Fruit fly (Drosophila melanogaster) whole organism, larva: ENCODE measurements around the gene CG4669.

Experiments
- noc ChIP-seq: fragments of 200-800 bp; sonication (Bioruptor generic); optimal IDR thresholded peaks from 3 replicates; lab custom pipeline; 2019; ENCODE audit warnings: missing biosample characterization, mild to moderate bottlenecking, missing genetic modification characterization, moderate library complexity

CG4669 gene

dm6 chr3L:5234183-5234582, at the start of gene CG4669:
Gene CG4669, plus strand, starts transcription at chr3L:5234483.
- no peak for TF ChIP-seq noc (tag; lab: Kevin White, UChicago)

DNA sequence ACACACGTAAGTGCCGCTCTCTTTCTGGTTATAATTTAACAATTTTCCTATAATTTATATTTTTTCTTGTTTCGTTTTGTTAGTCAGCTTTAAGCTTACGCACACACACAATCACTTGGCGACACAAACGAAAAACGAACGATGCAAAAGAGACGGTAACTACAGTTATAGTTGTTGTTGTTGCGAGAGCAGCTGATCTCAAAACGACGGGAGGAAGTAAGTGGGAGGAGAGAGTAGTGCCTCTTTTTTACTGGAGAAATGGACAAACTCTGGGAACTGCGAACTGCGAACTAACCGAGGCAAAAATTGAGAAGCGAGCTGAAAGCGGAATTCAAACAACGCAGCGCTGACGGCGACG, 49.8 kb upstream of the CG4669 start:
- no peak for TF ChIP-seq noc (tag; lab: Kevin White, UChicago)

dm6 chr3L:5184860-5185639, 49.2 kb upstream of the CG4669 start:
- peak; percentile 63 for TF ChIP-seq noc (tag; lab: Kevin White, UChicago)

dm6 chr3L:5186807-5187571, 47.3 kb upstream of the CG4669 start:
- TF ChIP-seq noc (tag; lab: Kevin White, UChicago), result peak; percentile 88

DNA sequence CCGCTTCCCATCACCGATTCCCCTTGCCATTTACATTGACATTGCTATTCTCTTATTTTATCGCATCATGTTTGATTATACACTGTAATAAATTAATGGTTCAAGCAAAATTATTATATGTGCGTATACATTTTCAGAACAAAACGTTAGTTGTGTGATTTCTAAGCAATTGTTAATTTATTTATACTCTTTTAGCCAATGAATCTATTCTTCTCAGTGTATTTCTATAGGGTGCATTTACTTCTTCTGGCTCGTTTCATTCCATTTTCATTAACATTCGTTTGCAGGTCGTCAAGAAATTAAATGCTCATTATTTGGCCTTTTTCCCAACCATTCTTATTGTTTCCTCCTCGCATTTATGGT, 46.7 kb upstream of the CG4669 start:
- no peak for TF ChIP-seq noc (tag; lab: Kevin White, UChicago)

dm6 chr3L:5188402-5188801, 45.9 kb upstream of the CG4669 start:
- peak; percentile 51 for TF ChIP-seq noc (tag; lab: Kevin White, UChicago)

DNA sequence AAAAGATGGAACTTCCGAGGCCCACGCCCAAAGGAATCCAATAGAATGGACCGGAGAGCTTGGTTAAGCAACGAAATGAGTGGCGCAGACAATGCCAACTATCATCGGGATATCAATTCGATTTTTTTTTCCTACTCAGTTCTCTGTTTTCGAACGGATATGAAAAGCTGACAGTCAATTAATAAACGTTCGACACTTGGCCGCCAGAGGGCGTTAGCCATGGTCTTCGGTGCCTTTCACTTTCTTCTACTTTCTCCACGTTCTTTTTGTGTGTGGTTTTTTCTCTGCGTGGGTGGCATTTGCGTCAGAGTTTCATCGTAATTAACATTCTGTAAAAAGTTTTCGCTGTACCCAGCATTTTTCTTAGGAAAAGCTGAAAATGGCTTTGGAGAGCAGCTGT, 32.5 kb upstream of the CG4669 start:
- no peak for TF ChIP-seq noc (tag; lab: Kevin White, UChicago)

DNA sequence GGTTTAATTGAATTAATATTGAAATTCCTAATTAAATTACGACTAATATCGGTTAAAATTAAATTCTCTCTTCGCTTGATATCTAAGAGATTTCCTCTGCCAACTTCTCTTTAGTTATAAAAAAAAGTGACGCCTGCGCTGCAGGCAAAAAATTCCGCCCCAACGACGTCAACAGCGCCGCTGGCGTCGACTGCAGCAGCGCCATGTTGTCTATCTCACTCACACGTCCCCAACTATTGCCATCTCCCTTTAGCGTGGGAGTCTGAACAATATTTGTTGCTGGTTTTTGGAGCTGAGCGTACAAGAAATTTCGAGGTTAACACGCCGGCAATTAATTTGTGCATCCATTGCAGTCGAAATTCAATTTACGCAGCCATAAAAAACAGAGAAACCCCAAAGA, 28.1 kb upstream of the CG4669 start:
- TF ChIP-seq noc (tag; lab: Kevin White, UChicago), result no peak

DNA sequence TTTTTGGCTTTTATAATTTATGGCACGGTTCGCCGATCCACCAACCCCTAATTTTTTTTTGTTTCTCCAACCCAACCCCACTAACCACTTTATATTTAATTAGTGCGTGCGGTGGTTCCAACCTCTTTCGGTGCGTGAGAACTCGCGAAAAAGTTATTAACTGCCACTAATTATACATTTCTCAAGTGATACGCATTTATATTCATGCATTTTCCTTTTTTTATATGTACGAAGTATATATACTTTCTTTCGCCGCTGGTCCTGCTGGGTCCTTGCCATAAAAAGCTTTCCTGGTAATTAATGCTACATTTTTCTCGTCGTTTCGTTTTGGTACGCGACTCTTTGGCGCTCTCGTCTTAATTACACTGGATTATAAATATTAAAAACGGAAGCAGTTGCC, 4.3 kb upstream of the CG4669 start:
- TF ChIP-seq noc (tag; lab: Kevin White, UChicago), result no peak

DNA sequence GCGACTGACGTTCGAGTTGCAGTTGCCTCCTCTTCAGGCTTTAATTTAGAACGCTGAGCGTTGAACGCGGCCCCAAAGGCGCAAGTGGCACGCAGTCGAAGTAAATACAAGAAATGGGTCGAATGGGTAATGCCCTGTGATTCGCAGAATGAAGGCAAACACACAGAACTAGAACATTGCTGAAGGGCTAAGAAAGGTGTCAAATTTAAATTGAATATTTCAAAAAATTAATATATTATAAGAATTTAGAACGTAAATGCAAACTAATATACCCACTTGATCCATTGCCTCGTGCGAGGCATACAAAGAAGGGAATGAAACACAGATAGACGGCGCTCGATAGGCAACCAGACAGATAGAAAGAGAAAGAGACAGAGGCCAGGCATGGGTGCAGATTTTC, 9.0 kb downstream of the CG4669 start:
- no peak for TF ChIP-seq noc (tag; lab: Kevin White, UChicago)

dm6 chr3L:5246747-5247454, 12.6 kb downstream of the CG4669 start:
- TF ChIP-seq noc (tag; lab: Kevin White, UChicago), result no peak

dm6 chr3L:5247923-5248821, 13.9 kb downstream of the CG4669 start:
- TF ChIP-seq noc (tag; lab: Kevin White, UChicago), result peak; percentile 11

- TF ChIP-seq noc (tag; lab: Kevin White, UChicago), result no peak
These were observed 14.6 kb downstream of the CG4669 start for dm6 chr3L:5248863-5249262.

- TF ChIP-seq noc (tag; lab: Kevin White, UChicago), result no peak
These were observed 17.1 kb downstream of the CG4669 start for dm6 chr3L:5251413-5251812.

dm6 chr3L:5252500-5253007, 18.3 kb downstream of the CG4669 start:
- no peak for TF ChIP-seq noc (tag; lab: Kevin White, UChicago)
